Worm (Caenorhabditis elegans): ENCODE data around the gene nth-1.

Gene nth-1

DNA sequence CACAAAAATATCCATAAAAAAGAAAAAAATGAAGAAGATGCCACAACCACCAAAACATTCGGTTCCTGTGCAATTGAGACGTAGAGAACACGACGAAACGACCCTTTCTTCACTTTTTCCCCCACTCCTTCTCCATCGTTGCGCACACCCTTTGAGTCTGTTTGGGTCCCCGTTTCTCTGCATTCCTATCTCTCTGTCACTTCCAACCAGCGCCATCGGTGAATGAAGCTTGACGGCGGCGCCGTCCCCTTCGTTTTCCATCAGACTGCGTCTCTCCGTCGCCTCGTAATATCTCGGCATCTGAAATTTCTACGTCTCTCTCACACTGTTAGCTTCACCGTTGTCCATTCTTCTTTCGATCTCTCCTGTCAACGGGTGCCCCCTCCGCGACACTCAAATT lies 41.6 kb upstream of the nth-1 start (continued):
- TF ChIP-seq sdz-12 (GFP tag; optimal IDR thresholded peaks at IDR 0.05) (no peak), Y105C5A.15 (GFP tag; IDR thresholded peaks at IDR 0.05) (no peak), zfp-3 (GFP tag; conservative IDR thresholded peaks at IDR 0.05) (no peak), daf-12 (tag; optimal IDR thresholded peaks at IDR 0.05) (no peak), lin-15B (tag; optimal IDR thresholded peaks at IDR 0.05) (no peak), aly-2 (tag; optimal IDR thresholded peaks at IDR 0.05) (no peak), daf-8 (GFP tag; IDR thresholded peaks at IDR 0.05) (no peak), ztf-7 (tag; optimal IDR thresholded peaks at IDR 0.05) (no peak), lin-39 (tag; optimal IDR thresholded peaks at IDR 0.05) (no peak), nhr-48 (tag; optimal IDR thresholded peaks at IDR 0.05) (no peak), F49E8.2 (tag; optimal IDR thresholded peaks at IDR 0.05; ENCODE audit: borderline replicate concordance) (no peak), dpl-1 (GFP tag; optimal IDR thresholded peaks at IDR 0.05) (no peak)

- TF ChIP-seq lin-38 (GFP tag; IDR thresholded peaks at IDR 0.05) (0 out of 2 replicates have a peak, but pooled peaks have one; percentile 11), T26A8.4 (GFP tag; IDR thresholded peaks at IDR 0.05) (no peak), daf-8 (GFP tag; IDR thresholded peaks at IDR 0.05) (no peak), daf-19 (GFP tag; conservative IDR thresholded peaks at IDR 0.05) (no peak), mxl-2 (GFP tag; conservative IDR thresholded peaks at IDR 0.05) (no peak), lim-7 (GFP tag; IDR thresholded peaks at IDR 0.05) (no peak), lin-39 (tag; optimal IDR thresholded peaks at IDR 0.05) (no peak), lsy-2 (tag; optimal IDR thresholded peaks at IDR 0.05) (peak in 1 of 2 experiments; percentile 70), dpl-1 (GFP tag; optimal IDR thresholded peaks at IDR 0.05) (peak; percentile 45), nhr-6 (tag; optimal IDR thresholded peaks at IDR 0.05) (peak; percentile 15), mep-1 (tag; optimal IDR thresholded peaks at IDR 0.05) (peak; percentile 42), mes-2 (tag; optimal IDR thresholded peaks at IDR 0.05; ENCODE audit: poor library complexity, severe bottlenecking) (peak; percentile 76), ceh-82 (tag; optimal IDR thresholded peaks at IDR 0.05) (no peak), hif-1 (tag; optimal IDR thresholded peaks at IDR 0.05) (no peak), lin-15B (tag; optimal IDR thresholded peaks at IDR 0.05) (no peak), pha-4 (GFP tag; IDR thresholded peaks at IDR 0.05) (no peak), pha-4 (tag; optimal IDR thresholded peaks at IDR 0.05) (peak; percentile 12), php-3 (GFP tag; IDR thresholded peaks at IDR 0.05) (no peak), dve-1 (tag; optimal IDR thresholded peaks at IDR 0.05; ENCODE audit: insufficient read depth) (peak; percentile 49), skn-1 (tag; optimal IDR thresholded peaks at IDR 0.05) (no peak), attf-4 (tag; optimal IDR thresholded peaks at IDR 0.05) (no peak), zfp-3 (GFP tag; conservative IDR thresholded peaks at IDR 0.05) (no peak), unc-62 (GFP tag; optimal IDR thresholded peaks at IDR 0.05 in 1 of 2) (peak in 1 of 2 experiments; percentile 41), unc-62 (tag; optimal IDR thresholded peaks at IDR 0.05) (no peak), Y5F2A.4 (GFP tag; optimal IDR thresholded peaks at IDR 0.05) (no peak), hlh-11 (tag; optimal IDR thresholded peaks at IDR 0.05) (peak; percentile 32)
Measured at ce11 chrIII:4332543-4333042, 38.5 kb upstream of the nth-1 start, which contains the start of gene cdk-12. TSS of gene cdk-12 (plus strand) at chrIII:4332992.

- TF ChIP-seq zag-1 (tag; optimal IDR thresholded peaks at IDR 0.05): no peak
- no peak for TF ChIP-seq spr-3 (GFP tag; optimal IDR thresholded peaks at IDR 0.05)
- no peak for TF ChIP-seq lsy-2 (tag; optimal IDR thresholded peaks at IDR 0.05)
- TF ChIP-seq nhr-28 (tag; optimal IDR thresholded peaks at IDR 0.05): no peak
- TF ChIP-seq T26A8.4 (GFP tag; IDR thresholded peaks at IDR 0.05): no peak
- TF ChIP-seq nhr-11 (tag; optimal IDR thresholded peaks at IDR 0.05): no peak
- TF ChIP-seq hmg-1.1 (GFP tag; IDR thresholded peaks at IDR 0.05): no peak
- no peak for TF ChIP-seq madf-9 (GFP tag; conservative IDR thresholded peaks at IDR 0.05)
- TF ChIP-seq lin-13 (GFP tag; optimal IDR thresholded peaks at IDR 0.05): no peak
- TF ChIP-seq fkh-10 (GFP tag; optimal IDR thresholded peaks at IDR 0.05): no peak
- no peak for TF ChIP-seq nhr-48 (tag; optimal IDR thresholded peaks at IDR 0.05)
- TF ChIP-seq vab-7 (GFP tag; IDR thresholded peaks at IDR 0.05): no peak
- no peak for TF ChIP-seq saeg-2 (GFP tag; IDR thresholded peaks at IDR 0.05)
- no peak for TF ChIP-seq daf-16 (GFP tag; optimal IDR thresholded peaks at IDR 0.05)
- no peak for TF ChIP-seq daf-16 (tag; optimal IDR thresholded peaks at IDR 0.05)
Measured at ce11 chrIII:4330984-4331383, 36.9 kb upstream of the nth-1 start, which contains the start of gene gly-6. TSS of gene gly-6 (minus strand) at chrIII:4331228.

Measured in whole organism, L4 larva.